Fruit fly (Drosophila melanogaster) whole organism, embryonic: ENCODE measurements around the gene Tep1.
A peak's percentile ranks its signal among the peaks of the same experiment; 100 is the strongest.

ENCODE experiments used
- Bteb2 ChIP-seq: fragments of 200-800 bp; sonication (Bioruptor generic); optimal IDR thresholded peaks from 2 replicates; lab custom pipeline; 2016; ENCODE audit warnings: missing biosample characterization, missing genetic modification characterization
- CG1024 ChIP-seq: fragments of 200-800 bp; sonication (Bioruptor generic); IDR thresholded peaks from 2 replicates; pipeline ENCODE4 v1.3.6; 2022; ENCODE audit warnings: missing biosample characterization, missing genetic modification characterization
- CG10462 ChIP-seq: fragments of 200-800 bp; sonication (Bioruptor generic); optimal IDR thresholded peaks from 2 replicates; lab custom pipeline; 2016; ENCODE audit warnings: missing biosample characterization, missing genetic modification characterization
- CG11696 ChIP-seq: fragments of 200-800 bp; sonication (Bioruptor generic); IDR thresholded peaks from 2 replicates; pipeline ENCODE4 v1.3.6; 2022; ENCODE audit warnings: missing biosample characterization, missing genetic modification characterization
- CG12236 ChIP-seq: fragments of 200-800 bp; sonication (Bioruptor generic); optimal IDR thresholded peaks from 2 replicates; lab custom pipeline; 2016; ENCODE audit warnings: missing biosample characterization, missing genetic modification characterization
- CG13296 ChIP-seq: fragments of 200-800 bp; sonication (Bioruptor generic); optimal IDR thresholded peaks from 3 replicates; lab custom pipeline; 2018; ENCODE audit warnings: missing biosample characterization, mild to moderate bottlenecking, missing genetic modification characterization
- CG14667 ChIP-seq: fragments of 200-800 bp; sonication (Bioruptor generic); IDR thresholded peaks from 2 replicates; pipeline ENCODE4 v1.3.6; 2022; ENCODE audit warnings: missing biosample characterization, missing genetic modification characterization
- CG17568 ChIP-seq: fragments of 200-800 bp; sonication (Bioruptor generic); optimal IDR thresholded peaks from 2 replicates; lab custom pipeline; 2018; ENCODE audit warnings: missing biosample characterization, mild to moderate bottlenecking, missing genetic modification characterization, moderate library complexity
- CG18262 ChIP-seq: fragments of 200-800 bp; optimal IDR thresholded peaks from 3 replicates; lab custom pipeline; 2019; ENCODE audit warnings: missing biosample characterization, mild to moderate bottlenecking, missing genetic modification characterization, moderate library complexity
- CG2199 ChIP-seq: fragments of 200-800 bp; sonication (Bioruptor generic); IDR thresholded peaks from 3 replicates; pipeline ENCODE4 v1.3.6; 2022; ENCODE audit warnings: missing biosample characterization, missing genetic modification characterization
- CG2875 ChIP-seq: fragments of 200-800 bp; sonication (Bioruptor generic); optimal IDR thresholded peaks from 2 replicates; lab custom pipeline; 2017; ENCODE audit warnings: missing biosample characterization, mild to moderate bottlenecking, missing genetic modification characterization, missing genetic modification reagents
- CG30020 ChIP-seq: fragments of 200-800 bp; optimal IDR thresholded peaks from 2 replicates; lab custom pipeline; 2019; ENCODE audit warnings: missing biosample characterization, mild to moderate bottlenecking, missing genetic modification characterization, moderate library complexity
- CG31441 ChIP-seq: fragments of 200-800 bp; sonication (Bioruptor generic); IDR thresholded peaks from 2 replicates; pipeline ENCODE4 v1.3.6; 2022; ENCODE audit warnings: missing biosample characterization, missing genetic modification characterization
- CG32772 ChIP-seq: fragments of 200-800 bp; sonication (Bioruptor generic); IDR thresholded peaks from 2 replicates; pipeline ENCODE4 v1.3.6; 2022; ENCODE audit warnings: missing biosample characterization, missing genetic modification characterization
- CG3281 ChIP-seq: fragments of 200-800 bp; sonication (Bioruptor generic); optimal IDR thresholded peaks from 3 replicates; lab custom pipeline; 2017; ENCODE audit warnings: missing biosample characterization, mild to moderate bottlenecking, missing genetic modification characterization
- CG33213 ChIP-seq: fragments of 200-800 bp; sonication (Bioruptor generic); optimal IDR thresholded peaks from 3 replicates; lab custom pipeline; 2016; ENCODE audit warnings: missing biosample characterization, missing genetic modification characterization
- CG4360 ChIP-seq: fragments of 200-800 bp; sonication (Bioruptor generic); IDR thresholded peaks from 2 replicates; pipeline ENCODE4 v1.3.6; 2022; ENCODE audit warnings: missing biosample characterization, missing genetic modification characterization
- CG5245 ChIP-seq: fragments of 200-800 bp; sonication (Bioruptor generic); optimal IDR thresholded peaks from 3 replicates; lab custom pipeline; 2016; ENCODE audit warnings: missing biosample characterization, missing genetic modification characterization
- CG5953 ChIP-seq: fragments of 200-800 bp; sonication (Bioruptor generic); IDR thresholded peaks from 2 replicates; pipeline ENCODE4 v1.3.6; 2022; ENCODE audit warnings: missing biosample characterization, missing genetic modification characterization
- CG6791 ChIP-seq: fragments of 200-800 bp; sonication (Bioruptor generic); IDR thresholded peaks from 3 replicates; pipeline ENCODE4 v1.3.6; 2022; ENCODE audit warnings: missing biosample characterization, missing genetic modification characterization; ENCODE audit not compliant: partially characterized antibody
- CG6813 ChIP-seq: fragments of 200-800 bp; sonication (Bioruptor generic); optimal IDR thresholded peaks from 2 replicates; lab custom pipeline; 2017; ENCODE audit warnings: missing biosample characterization, missing genetic modification characterization, mild to moderate bottlenecking, moderate library complexity, missing genetic modification reagents
- CG7372 ChIP-seq: fragments of 200-800 bp; sonication (Bioruptor generic); IDR thresholded peaks from 2 replicates; pipeline ENCODE4 v1.3.6; 2022; ENCODE audit warnings: missing biosample characterization, missing genetic modification characterization
- CG7839 ChIP-seq: fragments of 200-800 bp; sonication (Bioruptor generic); optimal IDR thresholded peaks from 3 replicates; lab custom pipeline; 2018; ENCODE audit warnings: missing biosample characterization, mild to moderate bottlenecking, missing genetic modification characterization, moderate library complexity
- CG8281 ChIP-seq: fragments of 200-800 bp; sonication (Bioruptor generic); optimal IDR thresholded peaks from 2 replicates; lab custom pipeline; 2018; ENCODE audit warnings: missing biosample characterization, mild to moderate bottlenecking, missing genetic modification characterization, moderate library complexity
- CrebB ChIP-seq: fragments of 200-800 bp; sonication (Bioruptor generic); optimal IDR thresholded peaks from 3 replicates; lab custom pipeline; 2018; ENCODE audit warnings: missing biosample characterization, mild to moderate bottlenecking, missing genetic modification characterization
- D19B ChIP-seq: fragments of 200-800 bp; sonication (Bioruptor generic); optimal IDR thresholded peaks from 2 replicates; lab custom pipeline; 2017; ENCODE audit warnings: missing biosample characterization, mild to moderate bottlenecking, missing genetic modification characterization
- Dfd ChIP-seq, 2 experiments: fragments of >200 bp; optimal IDR thresholded peaks; 2 replicates each; lab custom pipeline; 2017; ENCODE audit warnings: missing biosample characterization in 2 of 2, missing genetic modification characterization in 2 of 2
- Drgx ChIP-seq: fragments of 200-800 bp; sonication (Bioruptor generic); IDR thresholded peaks from 2 replicates; pipeline ENCODE4 v1.3.6; 2022; ENCODE audit warnings: missing biosample characterization, missing genetic modification characterization
- HmgZ ChIP-seq: fragments of 200-800 bp; sonication (Bioruptor generic); optimal IDR thresholded peaks from 2 replicates; lab custom pipeline; 2018; ENCODE audit warnings: missing biosample characterization, mild to moderate bottlenecking, missing genetic modification characterization
- Nf-YC ChIP-seq: fragments of 200-800 bp; optimal IDR thresholded peaks from 3 replicates; lab custom pipeline; 2019; ENCODE audit warnings: missing biosample characterization, mild to moderate bottlenecking, missing genetic modification characterization, moderate library complexity
- Rfx ChIP-seq: fragments of 200-800 bp; sonication (Bioruptor generic); IDR thresholded peaks from 2 replicates; pipeline ENCODE4 v1.3.6; 2022; ENCODE audit warnings: missing biosample characterization, missing genetic modification characterization
- Rx ChIP-seq: fragments of 200-800 bp; sonication (Bioruptor generic); IDR thresholded peaks from 2 replicates; pipeline ENCODE4 v1.3.6; 2022; ENCODE audit warnings: missing biosample characterization, missing genetic modification characterization
- Sox102F ChIP-seq: fragments of 200-800 bp; sonication (Bioruptor generic); optimal IDR thresholded peaks from 2 replicates; lab custom pipeline; 2018; ENCODE audit warnings: missing biosample characterization, mild to moderate bottlenecking, missing genetic modification characterization, moderate library complexity
- bowl ChIP-seq: fragments of 200-800 bp; sonication (Bioruptor generic); IDR thresholded peaks from 2 replicates; pipeline ENCODE4 v1.3.6; 2022; ENCODE audit warnings: missing biosample characterization, missing genetic modification characterization
- ci ChIP-seq: fragments of 200-800 bp; sonication (Bioruptor generic); IDR thresholded peaks from 3 replicates; pipeline ENCODE4 v1.3.6; 2022; ENCODE audit warnings: missing biosample characterization, missing genetic modification characterization
- cwo ChIP-seq: fragments of 200-800 bp; sonication (Bioruptor generic); optimal IDR thresholded peaks from 3 replicates; lab custom pipeline; 2017; ENCODE audit warnings: missing biosample characterization, missing genetic modification characterization, mild to moderate bottlenecking, moderate library complexity, missing genetic modification reagents
- dm ChIP-seq: fragments of 200-800 bp; sonication (Bioruptor generic); optimal IDR thresholded peaks from 3 replicates; lab custom pipeline; 2016; ENCODE audit warnings: missing biosample characterization, missing genetic modification characterization
- gem ChIP-seq: fragments of 200-800 bp; sonication (Bioruptor generic); optimal IDR thresholded peaks from 2 replicates; lab custom pipeline; 2019; ENCODE audit warnings: missing biosample characterization, mild to moderate bottlenecking, missing genetic modification characterization, moderate library complexity
- nerfin-1 ChIP-seq: fragments of 200-800 bp; sonication (Bioruptor generic); optimal IDR thresholded peaks from 3 replicates; lab custom pipeline; 2019; ENCODE audit warnings: missing biosample characterization, mild to moderate bottlenecking, missing genetic modification characterization, moderate library complexity
- nmo ChIP-seq: fragments of 200-800 bp; sonication (Bioruptor generic); optimal IDR thresholded peaks from 2 replicates; lab custom pipeline; 2018; ENCODE audit warnings: missing biosample characterization, mild to moderate bottlenecking, missing genetic modification characterization, moderate library complexity
- oc ChIP-seq: fragments of 200-800 bp; sonication (Bioruptor generic); optimal IDR thresholded peaks from 2 replicates; lab custom pipeline; 2018; ENCODE audit warnings: missing biosample characterization, mild to moderate bottlenecking, missing genetic modification characterization, moderate library complexity
- pnt ChIP-seq: fragments of 200-800 bp; sonication (Bioruptor generic); optimal IDR thresholded peaks from 3 replicates; lab custom pipeline; 2016; ENCODE audit warnings: missing biosample characterization, missing genetic modification characterization
- pum ChIP-seq: fragments of 200-800 bp; sonication (Bioruptor generic); optimal IDR thresholded peaks from 2 replicates; lab custom pipeline; 2016; ENCODE audit warnings: missing biosample characterization, missing genetic modification characterization
- pzg ChIP-seq: fragments of 200-800 bp; sonication (Bioruptor generic); optimal IDR thresholded peaks from 3 replicates; lab custom pipeline; 2018; ENCODE audit warnings: missing biosample characterization, mild to moderate bottlenecking, missing genetic modification characterization, moderate library complexity
- run ChIP-seq: fragments of 200-800 bp; sonication (Bioruptor generic); optimal IDR thresholded peaks from 3 replicates; lab custom pipeline; 2018; ENCODE audit warnings: missing biosample characterization, mild to moderate bottlenecking, missing genetic modification characterization
- seq ChIP-seq: fragments of 200-800 bp; sonication (Bioruptor generic); IDR thresholded peaks from 2 replicates; pipeline ENCODE4 v1.3.6; 2022; ENCODE audit warnings: missing biosample characterization, missing genetic modification characterization
- sob ChIP-seq: fragments of 200-800 bp; sonication (Bioruptor generic); IDR thresholded peaks from 2 replicates; pipeline ENCODE4 v1.3.6; 2022; ENCODE audit warnings: missing biosample characterization, missing genetic modification characterization
- tgo ChIP-seq: fragments of 200-800 bp; sonication (Bioruptor generic); IDR thresholded peaks from 3 replicates; pipeline ENCODE4 v1.3.6; 2022; ENCODE audit warnings: missing biosample characterization, missing genetic modification characterization
- wor ChIP-seq: fragments of 200-800 bp; sonication (Bioruptor generic); IDR thresholded peaks from 2 replicates; pipeline ENCODE4 v1.3.6; 2022; ENCODE audit warnings: missing biosample characterization, missing genetic modification characterization
- zen2 ChIP-seq: fragments of 200-800 bp; sonication (Bioruptor generic); IDR thresholded peaks from 3 replicates; pipeline ENCODE4 v1.3.6; 2022; ENCODE audit warnings: missing biosample characterization, missing genetic modification characterization; ENCODE audit not compliant: partially characterized antibody

Gene Tep1

dm6 chr2L:15910937-15911590 lies 17.5 kb upstream of the Tep1 start (continued):
- TF ChIP-seq CG3281 (GFP tag; lab: Kevin White, UChicago) (peak; percentile 92), CG31441 (GFP tag; lab: Robert Waterston, UW) (peak; percentile 94), CG14667 (GFP tag; lab: Robert Waterston, UW) (peak; percentile 92), zen2 (no peak), seq (GFP tag; lab: Robert Waterston, UW) (peak; percentile 98), CG17568 (GFP tag; lab: Kevin White, UChicago) (peak; percentile 94), nmo (GFP tag; lab: Kevin White, UChicago) (peak; percentile 96), pum (peak; percentile 95), pnt (peak; percentile 93), CG32772 (peak; percentile 97), pzg (GFP tag; lab: Kevin White, UChicago) (peak; percentile 16), CG8281 (peak; percentile 85), Drgx (peak; percentile 96), CG5953 (GFP tag; lab: Robert Waterston, UW) (peak; percentile 91), CG1024 (GFP tag; lab: Robert Waterston, UW) (peak; percentile 87), Rx (GFP tag; lab: Robert Waterston, UW) (peak; percentile 89), CG30020 (peak; percentile 76), CrebB (peak; percentile 93), CG6813 (GFP tag; lab: Kevin White, UChicago) (peak; percentile 87), CG11696 (GFP tag; lab: Robert Waterston, UW) (peak; percentile 90), Nf-YC (tag; lab: Kevin White, UChicago) (peak; percentile 85), Dfd (GFP tag; optimal IDR thresholded peaks at IDR 0.05; lab: Kevin White, UChicago) (no peak), HmgZ (tag; lab: Kevin White, UChicago) (peak; percentile 96), bowl (GFP tag; lab: Robert Waterston, UW) (peak; percentile 82; the same call in 1 of the 2 replicates), dm (GFP tag; lab: Kevin White, UChicago) (peak; percentile 84), CG33213 (GFP tag; lab: Kevin White, UChicago) (peak; percentile 94), Rfx (GFP tag; lab: Robert Waterston, UW) (peak; percentile 95), CG6791 (no peak), cwo (GFP tag; lab: Kevin White, UChicago) (peak; percentile 2), CG5245 (GFP tag; lab: Kevin White, UChicago) (peak; percentile 92), CG7372 (GFP tag; lab: Robert Waterston, UW) (peak; percentile 95), D19B (peak; percentile 81), oc (tag; lab: Kevin White, UChicago) (peak; percentile 97), gem (peak; percentile 98), ci (peak; percentile 97), Sox102F (GFP tag; lab: Kevin White, UChicago) (peak; percentile 97), sob (GFP tag; lab: Robert Waterston, UW) (peak; percentile 97), run (tag; lab: Kevin White, UChicago) (peak; percentile 98), wor (GFP tag; lab: Robert Waterston, UW) (peak; percentile 98), CG2875 (GFP tag; lab: Kevin White, UChicago) (peak; percentile 98), CG4360 (GFP tag; lab: Robert Waterston, UW) (peak; percentile 44), nerfin-1 (tag; lab: Kevin White, UChicago) (peak; percentile 92), CG10462 (GFP tag; lab: Kevin White, UChicago) (peak; percentile 95), Bteb2 (peak; percentile 96), CG7839 (tag; lab: Kevin White, UChicago) (peak; percentile 97), CG18262 (tag; lab: Kevin White, UChicago) (peak; percentile 97), CG2199 (GFP tag; lab: Robert Waterston, UW) (peak; percentile 82), CG12236 (GFP tag; lab: Kevin White, UChicago) (peak; percentile 91), CG13296 (GFP tag; lab: Kevin White, UChicago) (peak; percentile 95), tgo (GFP tag; lab: Robert Waterston, UW) (peak; percentile 96)
